Worm (Caenorhabditis elegans) whole organism, young adult: ENCODE measurements around the gene F36H1.3.

ENCODE experiments used
- F22D6.2 ChIP-seq: sonication (generic microtip); optimal IDR thresholded peaks from 2 replicates; lab custom pipeline; 2016; ENCODE audit warnings: mild to moderate bottlenecking, missing genetic modification characterization, missing compliant biosample characterization
- F23B12.7 ChIP-seq: sonication (generic microtip); optimal IDR thresholded peaks from 2 replicates; lab custom pipeline; 2017; ENCODE audit warnings: missing genetic modification characterization, mild to moderate bottlenecking, missing compliant biosample characterization, antibody characterized with exemption, moderate library complexity; ENCODE audit not compliant: insufficient read depth
- F33H1.4 ChIP-seq: fragments of 200-800 bp; sonication (Bioruptor generic); IDR thresholded peaks from 2 replicates; pipeline ENCODE4 v1.3.6; 2022; ENCODE audit warnings: missing genetic modification reagents, missing genetic modification characterization, missing compliant biosample characterization
- F39B2.1 ChIP-seq: fragments of 200-800 bp; sonication (Bioruptor generic); IDR thresholded peaks from 2 replicates; pipeline ENCODE4 v1.3.6; 2022; ENCODE audit warnings: missing genetic modification reagents, missing genetic modification characterization, missing compliant biosample characterization
- F55B11.4 ChIP-seq: sonication (generic microtip); optimal IDR thresholded peaks from 2 replicates; lab custom pipeline; 2016; ENCODE audit warnings: missing compliant biosample characterization, missing genetic modification characterization, borderline replicate concordance; ENCODE audit not compliant: insufficient read depth
- K11D2.4 ChIP-seq: fragments of 200-800 bp; sonication (Bioruptor generic); IDR thresholded peaks from 2 replicates; pipeline ENCODE4 v1.3.6; 2022; ENCODE audit warnings: missing genetic modification reagents, missing genetic modification characterization, missing compliant biosample characterization
- K12H6.12 ChIP-seq: fragments of 200-800 bp; sonication (Bioruptor generic); optimal IDR thresholded peaks from 2 replicates; lab custom pipeline; 2018; ENCODE audit warnings: mild to moderate bottlenecking, missing genetic modification characterization, missing compliant biosample characterization
- T07F8.4 ChIP-seq: sonication (generic microtip); optimal IDR thresholded peaks from 2 replicates; lab custom pipeline; 2016; ENCODE audit warnings: mild to moderate bottlenecking, missing genetic modification characterization, moderate library complexity, missing compliant biosample characterization
- T26A5.8 ChIP-seq: sonication (generic microtip); optimal IDR thresholded peaks from 2 replicates; lab custom pipeline; 2016; ENCODE audit warnings: missing genetic modification characterization, missing compliant biosample characterization
- Y53F4B.3 ChIP-seq: fragments of 200-800 bp; sonication (Bioruptor generic); IDR thresholded peaks from 2 replicates; pipeline ENCODE4 v1.3.6; 2022; ENCODE audit warnings: missing genetic modification reagents, missing genetic modification characterization, missing compliant biosample characterization
- Y53G8AR.9 ChIP-seq: fragments of 200-800 bp; sonication (Bioruptor generic); conservative IDR thresholded peaks from 2 replicates; pipeline ENCODE4 v1.3.6; 2022; ENCODE audit warnings: missing genetic modification reagents, missing genetic modification characterization, missing compliant biosample characterization
- Y56A3A.18 ChIP-seq: fragments of 200-800 bp; sonication (Bioruptor generic); IDR thresholded peaks from 2 replicates; pipeline ENCODE4 v1.3.6; 2022; ENCODE audit warnings: missing genetic modification reagents, missing genetic modification characterization, missing compliant biosample characterization
- ama-1 ChIP-seq, 3 experiments: fragments of 150-350 bp in 1 of 3; sonication (generic microtip) in 2 of 3; optimal IDR thresholded peaks; 2 replicates each; lab custom pipeline; 2014 to 2018; ENCODE audit warnings: missing biosample characterization in 2 of 3, missing genetic modification characterization in 2 of 3, missing genetic modification reagents in 2 of 3
- aptf-3 ChIP-seq: fragments of 200-800 bp; sonication (Bioruptor generic); IDR thresholded peaks from 2 replicates; pipeline ENCODE4 v1.3.6; 2022; ENCODE audit warnings: missing genetic modification characterization, missing compliant biosample characterization
- attf-3 ChIP-seq: fragments of 200-800 bp; sonication (Bioruptor generic); conservative IDR thresholded peaks from 2 replicates; pipeline ENCODE4 v1.3.6; 2022; ENCODE audit warnings: missing genetic modification reagents, missing genetic modification characterization, missing compliant biosample characterization
- ceh-100 ChIP-seq: fragments of 200-800 bp; sonication (Bioruptor generic); IDR thresholded peaks from 2 replicates; pipeline ENCODE4 v1.3.6; 2022; ENCODE audit warnings: missing genetic modification reagents, missing genetic modification characterization, missing compliant biosample characterization
- ceh-27 ChIP-seq: fragments of 200-800 bp; sonication (Bioruptor generic); optimal IDR thresholded peaks from 2 replicates; lab custom pipeline; 2018; ENCODE audit warnings: mild to moderate bottlenecking, missing genetic modification characterization, moderate library complexity, missing compliant biosample characterization
- ceh-58 ChIP-seq: fragments of 200-800 bp; sonication (Bioruptor generic); IDR thresholded peaks from 2 replicates; pipeline ENCODE4 v1.3.6; 2022; ENCODE audit warnings: missing genetic modification characterization, missing compliant biosample characterization
- ceh-79 ChIP-seq: sonication (generic microtip); optimal IDR thresholded peaks from 2 replicates; lab custom pipeline; 2017; ENCODE audit warnings: mild to moderate bottlenecking, missing genetic modification characterization, missing compliant biosample characterization
- efl-1 ChIP-seq: fragments of 150-350 bp; optimal IDR thresholded peaks from 2 replicates; lab custom pipeline; 2014; ENCODE audit warnings: missing biosample characterization, missing genetic modification reagents, missing genetic modification characterization
- egl-18 ChIP-seq: fragments of 200-800 bp; sonication (Bioruptor generic); IDR thresholded peaks from 2 replicates; pipeline ENCODE4 v1.3.6; 2022; ENCODE audit warnings: missing genetic modification reagents, missing genetic modification characterization, missing compliant biosample characterization
- egl-44 ChIP-seq: fragments of 200-800 bp; sonication (Bioruptor generic); IDR thresholded peaks from 2 replicates; pipeline ENCODE4 v1.3.6; 2022; ENCODE audit warnings: missing genetic modification reagents, missing genetic modification characterization, missing compliant biosample characterization
- egrh-3 ChIP-seq: fragments of 200-800 bp; sonication (Bioruptor generic); IDR thresholded peaks from 2 replicates; pipeline ENCODE4 v1.3.6; 2022; ENCODE audit warnings: missing genetic modification reagents, missing genetic modification characterization, missing compliant biosample characterization
- fkh-3 ChIP-seq: sonication (generic microtip); optimal IDR thresholded peaks from 2 replicates; lab custom pipeline; 2016; ENCODE audit warnings: mild to moderate bottlenecking, missing genetic modification characterization, missing compliant biosample characterization
- hlh-12 ChIP-seq: sonication (generic microtip); optimal IDR thresholded peaks from 2 replicates; lab custom pipeline; 2016; ENCODE audit warnings: missing genetic modification characterization, missing compliant biosample characterization
- hlh-26 ChIP-seq: fragments of 200-800 bp; sonication (Bioruptor generic); conservative IDR thresholded peaks from 2 replicates; pipeline ENCODE4 v1.3.6; 2022; ENCODE audit warnings: missing genetic modification reagents, missing genetic modification characterization, missing compliant biosample characterization
- hrde-1 ChIP-seq: sonication (generic microtip); optimal IDR thresholded peaks from 2 replicates; lab custom pipeline; 2016; ENCODE audit warnings: missing genetic modification characterization, mild to moderate bottlenecking, missing compliant biosample characterization, moderate library complexity, missing genotype, missing genetic modification reagents, borderline replicate concordance
- let-526 ChIP-seq: fragments of 200-800 bp; sonication (Bioruptor generic); IDR thresholded peaks from 2 replicates; pipeline ENCODE4 v1.3.6; 2022; ENCODE audit warnings: missing genetic modification reagents, missing genetic modification characterization, missing compliant biosample characterization
- let-607 ChIP-seq, 2 experiments: fragments of 200-800 bp in 1 of 2; sonication (Bioruptor generic) in 1 of 2; sonication (generic microtip) in 1 of 2; optimal IDR thresholded peaks; 2 replicates each; lab custom pipeline; 2016 to 2018; ENCODE audit warnings: mild to moderate bottlenecking in 2 of 2, missing compliant biosample characterization in 2 of 2, missing genetic modification characterization in 2 of 2, moderate library complexity in 2 of 2, missing genotype in 1 of 2
- lin-54 ChIP-seq: fragments of 200-800 bp; sonication (Bioruptor generic); optimal IDR thresholded peaks from 2 replicates; lab custom pipeline; 2018; ENCODE audit warnings: mild to moderate bottlenecking, missing genetic modification characterization, missing compliant biosample characterization
- madf-6 ChIP-seq: fragments of 200-800 bp; sonication (Bioruptor generic); IDR thresholded peaks from 2 replicates; pipeline ENCODE4 v1.3.6; 2022; ENCODE audit warnings: missing genetic modification reagents, missing genetic modification characterization, missing compliant biosample characterization
- mxl-1 ChIP-seq: sonication (generic microtip); optimal IDR thresholded peaks from 2 replicates; lab custom pipeline; 2016; ENCODE audit warnings: missing genetic modification characterization, missing compliant biosample characterization
- nfya-2 ChIP-seq: fragments of 200-800 bp; sonication (Bioruptor generic); IDR thresholded peaks from 2 replicates; pipeline ENCODE4 v1.3.6; 2022; ENCODE audit warnings: missing genetic modification reagents, missing genetic modification characterization, missing compliant biosample characterization
- nhr-120 ChIP-seq: fragments of 200-800 bp; sonication (Bioruptor generic); IDR thresholded peaks from 2 replicates; pipeline ENCODE4 v1.3.6; 2022; ENCODE audit warnings: missing genetic modification characterization, missing compliant biosample characterization
- nhr-90 ChIP-seq: sonication (generic microtip); optimal IDR thresholded peaks from 2 replicates; lab custom pipeline; 2016; ENCODE audit warnings: missing genotype, mild to moderate bottlenecking, missing genetic modification characterization, missing compliant biosample characterization
- pbrm-1 ChIP-seq: fragments of 200-800 bp; sonication (Bioruptor generic); IDR thresholded peaks from 2 replicates; pipeline ENCODE4 v1.3.6; 2022; ENCODE audit warnings: missing genetic modification reagents, missing genetic modification characterization, missing compliant biosample characterization
- rec-8 ChIP-seq, 2 experiments: sonication (generic microtip); optimal IDR thresholded peaks; 2 replicates each; lab custom pipeline; 2016; ENCODE audit warnings: mild to moderate bottlenecking in 2 of 2, missing genetic modification characterization in 2 of 2, missing genetic modification reagents in 2 of 2, missing genotype in 2 of 2, missing biosample characterization in 1 of 2, missing compliant biosample characterization in 1 of 2, moderate library complexity in 1 of 2
- repo-1 ChIP-seq: sonication (generic microtip); optimal IDR thresholded peaks from 2 replicates; lab custom pipeline; 2017; ENCODE audit warnings: mild to moderate bottlenecking, missing genetic modification characterization, missing compliant biosample characterization
- sea-2 ChIP-seq: fragments of 200-800 bp; sonication (Bioruptor generic); IDR thresholded peaks from 2 replicates; pipeline ENCODE4 v1.3.6; 2022; ENCODE audit warnings: missing genetic modification characterization, missing compliant biosample characterization
- snpc-1.3 ChIP-seq: sonication (generic microtip); optimal IDR thresholded peaks from 2 replicates; lab custom pipeline; 2017; ENCODE audit warnings: missing genetic modification characterization, mild to moderate bottlenecking, missing compliant biosample characterization, antibody characterized with exemption, moderate library complexity, missing genotype, missing genetic modification reagents; ENCODE audit not compliant: insufficient read depth
- snpc-3.4 ChIP-seq: sonication (generic microtip); optimal IDR thresholded peaks from 2 replicates; lab custom pipeline; 2017; ENCODE audit warnings: missing genetic modification characterization, mild to moderate bottlenecking, missing compliant biosample characterization, antibody characterized with exemption, moderate library complexity, missing genotype, missing genetic modification reagents
- tbp1 ChIP-seq: fragments of 200-800 bp; sonication (Bioruptor generic); optimal IDR thresholded peaks from 2 replicates; lab custom pipeline; 2018; ENCODE audit warnings: mild to moderate bottlenecking, missing genetic modification characterization, missing compliant biosample characterization
- tbx-9 ChIP-seq: sonication (generic microtip); optimal IDR thresholded peaks from 2 replicates; lab custom pipeline; 2016; ENCODE audit warnings: borderline replicate concordance, missing genetic modification characterization, inconsistent platforms, missing compliant biosample characterization
- unc-62 ChIP-seq: fragments of 150-350 bp; optimal IDR thresholded peaks from 2 replicates; lab custom pipeline; 2014; ENCODE audit warnings: missing biosample characterization, missing genetic modification reagents, missing genetic modification characterization
- zfh-2 ChIP-seq: fragments of 200-800 bp; sonication (Bioruptor generic); conservative IDR thresholded peaks from 2 replicates; pipeline ENCODE4 v1.3.6; 2022; ENCODE audit warnings: missing genetic modification reagents, missing genetic modification characterization, missing compliant biosample characterization
- ztf-22 ChIP-seq: fragments of 200-800 bp; sonication (Bioruptor generic); optimal IDR thresholded peaks from 2 replicates; lab custom pipeline; 2018; ENCODE audit warnings: mild to moderate bottlenecking, missing genetic modification characterization, moderate library complexity, missing compliant biosample characterization
- ztf-25 ChIP-seq: fragments of 200-800 bp; sonication (Bioruptor generic); IDR thresholded peaks from 2 replicates; pipeline ENCODE4 v1.3.6; 2022; ENCODE audit warnings: missing genetic modification reagents, missing genetic modification characterization, missing compliant biosample characterization
- ztf-3 ChIP-seq: fragments of 200-800 bp; sonication (Bioruptor generic); optimal IDR thresholded peaks from 2 replicates; lab custom pipeline; 2018; ENCODE audit warnings: mild to moderate bottlenecking, missing genetic modification characterization, missing compliant biosample characterization

The F36H1.3 gene

ce11 chrIV:11027560-11027959 is 22.4 kb upstream of the F36H1.3 start (continued):
- TF ChIP-seq unc-62 (GFP tag; lab: Kevin White, UChicago): peak; percentile 30
- TF ChIP-seq rec-8 (tag; optimal IDR thresholded peaks at IDR 0.05; lab: Kevin White, UChicago): no peak
- no peak for TF ChIP-seq pbrm-1
- TF ChIP-seq zfh-2: no peak
- no peak for TF ChIP-seq ceh-79
- no peak for TF ChIP-seq Y53F4B.3
- TF ChIP-seq K11D2.4: no peak
- peak; percentile 20 for TF ChIP-seq repo-1 (tag; lab: Kevin White, UChicago)
- TF ChIP-seq snpc-1.3: no peak
- no peak for TF ChIP-seq attf-3 (GFP tag; lab: Robert Waterston, UW)
- TF ChIP-seq snpc-3.4 (tag; lab: Kevin White, UChicago): no peak
- TF ChIP-seq nfya-2: no peak
- no peak for TF ChIP-seq hlh-26 (GFP tag; lab: Robert Waterston, UW)
- TF ChIP-seq nhr-120: no peak
- no peak for TF ChIP-seq madf-6 (GFP tag; lab: Robert Waterston, UW)
- no peak for TF ChIP-seq F55B11.4 (tag; lab: Kevin White, UChicago)
- TF ChIP-seq ztf-22: peak; percentile 81
- no peak for TF ChIP-seq aptf-3
- TF ChIP-seq F23B12.7 (tag; lab: Kevin White, UChicago): no peak
- no peak for TF ChIP-seq ceh-100 (GFP tag; lab: Robert Waterston, UW)
- TF ChIP-seq F33H1.4 (GFP tag; lab: Robert Waterston, UW): no peak
- TF ChIP-seq egl-18 (GFP tag; lab: Robert Waterston, UW): no peak
- peak; percentile 45 for TF ChIP-seq ama-1 (optimal IDR thresholded peaks at IDR 0.05; lab: Kevin White, UChicago)
- no peak for TF ChIP-seq ama-1 (GFP tag; optimal IDR thresholded peaks at IDR 0.05; lab: Kevin White, UChicago)
- TF ChIP-seq let-526 (GFP tag; lab: Robert Waterston, UW): peak; percentile 53; the same call in 1 of the 2 replicates
- peak; percentile 31 for TF ChIP-seq lin-54
- TF ChIP-seq F22D6.2 (tag; lab: Kevin White, UChicago): no peak
- TF ChIP-seq tbp1 (GFP tag; lab: Kevin White, UChicago): peak; percentile 49
- no peak for TF ChIP-seq F39B2.1 (GFP tag; lab: Robert Waterston, UW)
- TF ChIP-seq efl-1: no peak
- TF ChIP-seq fkh-3: no peak
- TF ChIP-seq Y56A3A.18 (GFP tag; lab: Robert Waterston, UW): 0 out of 2 replicates have a peak, but pooled peaks have one; percentile 28
- peak; percentile 68 for TF ChIP-seq K12H6.12
- TF ChIP-seq hrde-1 (tag; lab: Kevin White, UChicago): no peak
- TF ChIP-seq egl-44 (GFP tag; lab: Robert Waterston, UW): no peak
- no peak for TF ChIP-seq egrh-3 (GFP tag; lab: Robert Waterston, UW)
- no peak for TF ChIP-seq ztf-25 (GFP tag; lab: Robert Waterston, UW)
- no peak for TF ChIP-seq ceh-58 (GFP tag; lab: Robert Waterston, UW)
- TF ChIP-seq T07F8.4: no peak
- TF ChIP-seq ceh-27: peak; percentile 41
- TF ChIP-seq hlh-12 (tag; lab: Kevin White, UChicago): no peak
- TF ChIP-seq T26A5.8 (tag; lab: Kevin White, UChicago): no peak
- TF ChIP-seq ztf-3 (GFP tag; lab: Kevin White, UChicago): no peak
- no peak for TF ChIP-seq nhr-90 (tag; lab: Kevin White, UChicago)
- no peak for TF ChIP-seq tbx-9 (tag; lab: Kevin White, UChicago)
- TF ChIP-seq Y53G8AR.9 (GFP tag; lab: Robert Waterston, UW): 0 out of 2 replicates have a peak, but pooled peaks have one; percentile 21
- no peak for TF ChIP-seq mxl-1
- TF ChIP-seq sea-2: no peak
- TF ChIP-seq let-607 (tag; optimal IDR thresholded peaks at IDR 0.05; lab: Kevin White, UChicago): peak; percentile 96 to 98
